Worm (Caenorhabditis elegans) whole organism, L3 larva: ENCODE data around the gene C07H4.1.
A peak's percentile ranks its signal among the peaks of the same experiment; 100 is the strongest.

Experiments
- R02D3.7 ChIP-seq: fragments of 150-350 bp; optimal IDR thresholded peaks from 2 replicates; lab custom pipeline; 2014; ENCODE audit warnings: missing biosample characterization, missing genetic modification characterization
- ZK546.5 ChIP-seq: sonication (generic microtip); optimal IDR thresholded peaks from 2 replicates; lab custom pipeline; 2017; ENCODE audit warnings: missing biosample characterization, missing genetic modification characterization
- ama-1 ChIP-seq: fragments of 150-350 bp; optimal IDR thresholded peaks from 2 replicates; lab custom pipeline; 2018
- ceh-82 ChIP-seq: fragments of 150-350 bp; optimal IDR thresholded peaks from 2 replicates; lab custom pipeline; 2014; ENCODE audit warnings: missing biosample characterization, missing genetic modification characterization
- elt-1 ChIP-seq: fragments of 150-350 bp; optimal IDR thresholded peaks from 2 replicates; lab custom pipeline; 2014; ENCODE audit warnings: missing biosample characterization, missing genetic modification characterization
- fos-1 ChIP-seq: fragments of 150-350 bp; optimal IDR thresholded peaks from 2 replicates; lab custom pipeline; 2014; ENCODE audit warnings: missing biosample characterization, missing genetic modification characterization
- nfya-1 ChIP-seq: sonication (generic microtip); optimal IDR thresholded peaks from 2 replicates; lab custom pipeline; 2017; ENCODE audit warnings: missing genetic modification characterization, mild to moderate bottlenecking, missing compliant biosample characterization, antibody characterized with exemption, moderate library complexity; ENCODE audit not compliant: insufficient read depth
- nhr-11 ChIP-seq: fragments of 150-350 bp; optimal IDR thresholded peaks from 2 replicates; lab custom pipeline; 2014; ENCODE audit warnings: missing biosample characterization, missing genetic modification characterization
- nhr-77 ChIP-seq: fragments of 150-350 bp; optimal IDR thresholded peaks from 2 replicates; lab custom pipeline; 2014; ENCODE audit warnings: missing biosample characterization, missing genetic modification characterization
- pqm-1 ChIP-seq: fragments of 150-350 bp; optimal IDR thresholded peaks from 2 replicates; lab custom pipeline; 2017; ENCODE audit warnings: missing biosample characterization, missing genetic modification characterization, inconsistent platforms
- sea-2 ChIP-seq: fragments of 150-350 bp; sonication (generic microtip); optimal IDR thresholded peaks from 4 replicates; lab custom pipeline; 2014; ENCODE audit warnings: missing biosample characterization, missing genetic modification reagents, missing genetic modification characterization
- unc-62 ChIP-seq: fragments of 150-350 bp; sonication (generic microtip); optimal IDR thresholded peaks from 4 replicates; lab custom pipeline; 2014; ENCODE audit warnings: missing biosample characterization, missing genetic modification reagents, missing genetic modification characterization
- ztf-11 ChIP-seq: fragments of 150-350 bp; optimal IDR thresholded peaks from 2 replicates; lab custom pipeline; 2014; ENCODE audit warnings: missing biosample characterization, missing genetic modification characterization

DNA sequence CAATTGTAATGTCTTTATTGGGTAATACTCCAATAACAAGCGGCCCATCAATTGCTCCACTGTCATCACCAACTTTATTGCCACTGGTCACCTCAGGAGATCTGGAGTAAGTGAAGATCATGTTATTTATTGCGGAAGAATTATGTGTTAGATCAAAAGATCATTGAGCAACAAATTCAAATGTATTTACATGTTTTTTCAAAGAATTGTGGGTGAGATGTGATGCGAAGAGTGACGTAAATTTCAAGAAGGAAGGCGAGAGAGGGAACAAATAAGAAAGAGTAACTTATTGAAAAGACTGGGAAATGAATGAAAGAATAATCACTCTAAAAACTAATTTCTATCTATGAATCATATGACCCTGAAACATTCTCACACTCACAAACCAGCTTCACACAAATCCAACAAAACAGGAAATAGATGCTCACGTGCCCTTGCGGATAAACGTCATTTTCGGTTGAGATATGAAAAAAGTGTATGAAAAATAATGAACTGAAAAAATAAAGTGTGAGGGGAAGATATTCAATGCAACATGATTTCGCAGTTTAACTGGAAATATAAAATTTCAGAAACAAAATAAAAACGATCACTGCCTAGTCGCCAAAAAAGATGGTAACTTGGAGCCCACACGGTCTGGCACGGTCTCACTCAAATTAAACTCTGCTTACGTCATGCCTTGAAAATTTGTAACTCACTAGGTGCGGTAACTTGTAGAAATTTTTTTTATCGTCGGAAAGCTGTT, 27.5 kb upstream of the C07H4.1 start:
- TF ChIP-seq nhr-11 (tag; lab: Kevin White, UChicago) (no peak), ztf-11 (tag; lab: Kevin White, UChicago) (no peak), sea-2 (no peak), nfya-1 (tag; lab: Kevin White, UChicago) (peak; percentile 12), elt-1 (tag; lab: Kevin White, UChicago) (no peak), ZK546.5 (tag; lab: Kevin White, UChicago) (no peak), ama-1 (lab: Kevin White, UChicago) (no peak), ceh-82 (tag; lab: Kevin White, UChicago) (no peak), pqm-1 (tag; lab: Kevin White, UChicago) (no peak), fos-1 (tag; lab: Kevin White, UChicago) (no peak), nhr-77 (tag; lab: Kevin White, UChicago) (no peak), R02D3.7 (no peak), unc-62 (GFP tag; lab: Kevin White, UChicago) (no peak)
